Worm (Caenorhabditis elegans) whole organism, young adult: ENCODE results near the gene F49E8.8.

ENCODE experiments used
- B0261.1 ChIP-seq: sonication (generic microtip); optimal IDR thresholded peaks from 2 replicates; lab custom pipeline; 2016; ENCODE audit warnings: mild to moderate bottlenecking, missing genetic modification characterization, moderate library complexity, missing compliant biosample characterization
- B0336.3 ChIP-seq: fragments of 200-800 bp; sonication (Bioruptor generic); IDR thresholded peaks from 2 replicates; pipeline ENCODE4 v1.3.6; 2022; ENCODE audit warnings: missing genetic modification characterization, missing compliant biosample characterization
- D2030.7 ChIP-seq: fragments of 200-800 bp; sonication (Bioruptor generic); IDR thresholded peaks from 2 replicates; pipeline ENCODE4 v1.3.6; 2022; ENCODE audit warnings: missing genetic modification reagents, missing genetic modification characterization, missing compliant biosample characterization
- F10E7.11 ChIP-seq: sonication (generic microtip); optimal IDR thresholded peaks from 2 replicates; lab custom pipeline; 2017; ENCODE audit warnings: mild to moderate bottlenecking, missing genetic modification characterization, moderate library complexity, missing compliant biosample characterization
- F23B12.7 ChIP-seq: sonication (generic microtip); optimal IDR thresholded peaks from 2 replicates; lab custom pipeline; 2017; ENCODE audit warnings: missing genetic modification characterization, mild to moderate bottlenecking, missing compliant biosample characterization, antibody characterized with exemption, moderate library complexity; ENCODE audit not compliant: insufficient read depth
- F37B4.10 ChIP-seq: fragments of 200-800 bp; sonication (Bioruptor generic); IDR thresholded peaks from 2 replicates; pipeline ENCODE4 v1.3.6; 2022; ENCODE audit warnings: missing genetic modification characterization, missing compliant biosample characterization
- F52B5.7 ChIP-seq: sonication (generic microtip); optimal IDR thresholded peaks from 2 replicates; lab custom pipeline; 2016; ENCODE audit warnings: mild to moderate bottlenecking, missing genetic modification characterization, missing compliant biosample characterization
- F55B11.4 ChIP-seq: sonication (generic microtip); optimal IDR thresholded peaks from 2 replicates; lab custom pipeline; 2016; ENCODE audit warnings: missing compliant biosample characterization, missing genetic modification characterization, borderline replicate concordance; ENCODE audit not compliant: insufficient read depth
- F57C9.4 ChIP-seq: sonication (generic microtip); optimal IDR thresholded peaks from 2 replicates; lab custom pipeline; 2017; ENCODE audit warnings: mild to moderate bottlenecking, missing genetic modification characterization, missing compliant biosample characterization
- K11D2.4 ChIP-seq: fragments of 200-800 bp; sonication (Bioruptor generic); IDR thresholded peaks from 2 replicates; pipeline ENCODE4 v1.3.6; 2022; ENCODE audit warnings: missing genetic modification reagents, missing genetic modification characterization, missing compliant biosample characterization
- T26A5.8 ChIP-seq: sonication (generic microtip); optimal IDR thresholded peaks from 2 replicates; lab custom pipeline; 2016; ENCODE audit warnings: missing genetic modification characterization, missing compliant biosample characterization
- Y53F4B.3 ChIP-seq: fragments of 200-800 bp; sonication (Bioruptor generic); IDR thresholded peaks from 2 replicates; pipeline ENCODE4 v1.3.6; 2022; ENCODE audit warnings: missing genetic modification reagents, missing genetic modification characterization, missing compliant biosample characterization
- Y53G8AR.9 ChIP-seq: fragments of 200-800 bp; sonication (Bioruptor generic); conservative IDR thresholded peaks from 2 replicates; pipeline ENCODE4 v1.3.6; 2022; ENCODE audit warnings: missing genetic modification reagents, missing genetic modification characterization, missing compliant biosample characterization
- Y95B8A.8 ChIP-seq: fragments of 200-800 bp; sonication (Bioruptor generic); IDR thresholded peaks from 2 replicates; pipeline ENCODE4 v1.3.6; 2022; ENCODE audit warnings: missing genetic modification reagents, missing genetic modification characterization, missing compliant biosample characterization
- akir-1 ChIP-seq: fragments of 200-800 bp; sonication (Bioruptor generic); optimal IDR thresholded peaks from 2 replicates; lab custom pipeline; 2018; ENCODE audit warnings: mild to moderate bottlenecking, missing genetic modification characterization, moderate library complexity, missing compliant biosample characterization
- ama-1 ChIP-seq, 3 experiments: fragments of 150-350 bp in 1 of 3; sonication (generic microtip) in 2 of 3; optimal IDR thresholded peaks; 2 replicates each; lab custom pipeline; 2014 to 2018; ENCODE audit warnings: missing biosample characterization in 2 of 3, missing genetic modification characterization in 2 of 3, missing genetic modification reagents in 2 of 3
- attf-5 ChIP-seq: fragments of 200-800 bp; sonication (Bioruptor generic); optimal IDR thresholded peaks from 2 replicates; lab custom pipeline; 2018; ENCODE audit warnings: mild to moderate bottlenecking, missing genetic modification characterization, missing compliant biosample characterization
- cebp-2 ChIP-seq: fragments of 200-800 bp; sonication (Bioruptor generic); IDR thresholded peaks from 2 replicates; pipeline ENCODE4 v1.3.6; 2022; ENCODE audit warnings: missing genetic modification characterization, missing compliant biosample characterization
- ceh-100 ChIP-seq: fragments of 200-800 bp; sonication (Bioruptor generic); IDR thresholded peaks from 2 replicates; pipeline ENCODE4 v1.3.6; 2022; ENCODE audit warnings: missing genetic modification reagents, missing genetic modification characterization, missing compliant biosample characterization
- ceh-27 ChIP-seq: fragments of 200-800 bp; sonication (Bioruptor generic); optimal IDR thresholded peaks from 2 replicates; lab custom pipeline; 2018; ENCODE audit warnings: mild to moderate bottlenecking, missing genetic modification characterization, moderate library complexity, missing compliant biosample characterization
- ceh-91 ChIP-seq: fragments of 200-800 bp; sonication (Bioruptor generic); IDR thresholded peaks from 2 replicates; pipeline ENCODE4 v1.3.6; 2022; ENCODE audit warnings: missing genetic modification reagents, missing genetic modification characterization, missing compliant biosample characterization
- chd-7 ChIP-seq: sonication (generic microtip); optimal IDR thresholded peaks from 2 replicates; lab custom pipeline; 2016; ENCODE audit warnings: mild to moderate bottlenecking, missing genetic modification characterization, moderate library complexity, missing compliant biosample characterization
- egl-18 ChIP-seq: fragments of 200-800 bp; sonication (Bioruptor generic); IDR thresholded peaks from 2 replicates; pipeline ENCODE4 v1.3.6; 2022; ENCODE audit warnings: missing genetic modification reagents, missing genetic modification characterization, missing compliant biosample characterization
- egl-44 ChIP-seq: fragments of 200-800 bp; sonication (Bioruptor generic); IDR thresholded peaks from 2 replicates; pipeline ENCODE4 v1.3.6; 2022; ENCODE audit warnings: missing genetic modification reagents, missing genetic modification characterization, missing compliant biosample characterization
- egrh-3 ChIP-seq: fragments of 200-800 bp; sonication (Bioruptor generic); IDR thresholded peaks from 2 replicates; pipeline ENCODE4 v1.3.6; 2022; ENCODE audit warnings: missing genetic modification reagents, missing genetic modification characterization, missing compliant biosample characterization
- ekl-4 ChIP-seq: fragments of 200-800 bp; sonication (Bioruptor generic); IDR thresholded peaks from 2 replicates; pipeline ENCODE4 v1.3.6; 2022; ENCODE audit warnings: missing genetic modification reagents, missing genetic modification characterization, missing compliant biosample characterization
- ets-4 ChIP-seq: fragments of 200-800 bp; sonication (Bioruptor generic); optimal IDR thresholded peaks from 2 replicates; lab custom pipeline; 2018; ENCODE audit warnings: mild to moderate bottlenecking, missing genetic modification characterization, missing compliant biosample characterization
- fkh-3 ChIP-seq: sonication (generic microtip); optimal IDR thresholded peaks from 2 replicates; lab custom pipeline; 2016; ENCODE audit warnings: mild to moderate bottlenecking, missing genetic modification characterization, missing compliant biosample characterization
- gei-17 ChIP-seq: fragments of 200-800 bp; sonication (Bioruptor generic); optimal IDR thresholded peaks from 2 replicates; lab custom pipeline; 2018; ENCODE audit warnings: mild to moderate bottlenecking, missing genetic modification characterization, missing compliant biosample characterization
- him-1 ChIP-seq: sonication (generic microtip); optimal IDR thresholded peaks from 2 replicates; lab custom pipeline; 2016; ENCODE audit warnings: missing genotype, missing genetic modification reagents, missing genetic modification characterization, missing compliant biosample characterization
- hlh-12 ChIP-seq: sonication (generic microtip); optimal IDR thresholded peaks from 2 replicates; lab custom pipeline; 2016; ENCODE audit warnings: missing genetic modification characterization, missing compliant biosample characterization
- hmg-1.2 ChIP-seq: fragments of 200-800 bp; sonication (Bioruptor generic); IDR thresholded peaks from 2 replicates; pipeline ENCODE4 v1.3.6; 2022; ENCODE audit warnings: missing genetic modification reagents, missing genetic modification characterization, missing compliant biosample characterization
- hmg-20 ChIP-seq: fragments of 200-800 bp; sonication (Bioruptor generic); IDR thresholded peaks from 2 replicates; pipeline ENCODE4 v1.3.6; 2022; ENCODE audit warnings: missing genetic modification reagents, missing genetic modification characterization, missing compliant biosample characterization
- hsf-1 ChIP-seq: fragments of 200-800 bp; sonication (Bioruptor generic); IDR thresholded peaks from 2 replicates; pipeline ENCODE4 v1.3.6; 2022; ENCODE audit warnings: missing genetic modification reagents, missing genetic modification characterization, missing compliant biosample characterization
- let-526 ChIP-seq: fragments of 200-800 bp; sonication (Bioruptor generic); IDR thresholded peaks from 2 replicates; pipeline ENCODE4 v1.3.6; 2022; ENCODE audit warnings: missing genetic modification reagents, missing genetic modification characterization, missing compliant biosample characterization
- lin-26 ChIP-seq: fragments of 200-800 bp; sonication (Bioruptor generic); IDR thresholded peaks from 2 replicates; pipeline ENCODE4 v1.3.6; 2022; ENCODE audit warnings: missing genetic modification reagents, missing genetic modification characterization, missing compliant biosample characterization
- lin-40 ChIP-seq: sonication (generic microtip); optimal IDR thresholded peaks from 2 replicates; lab custom pipeline; 2016; ENCODE audit warnings: missing genetic modification characterization, mild to moderate bottlenecking, missing compliant biosample characterization, missing genotype, missing genetic modification reagents
- lin-54 ChIP-seq: fragments of 200-800 bp; sonication (Bioruptor generic); optimal IDR thresholded peaks from 2 replicates; lab custom pipeline; 2018; ENCODE audit warnings: mild to moderate bottlenecking, missing genetic modification characterization, missing compliant biosample characterization
- lsl-1 ChIP-seq: fragments of 200-800 bp; sonication (Bioruptor generic); optimal IDR thresholded peaks from 2 replicates; lab custom pipeline; 2018; ENCODE audit warnings: mild to moderate bottlenecking, missing genetic modification characterization, moderate library complexity, missing compliant biosample characterization
- mcd-1 ChIP-seq: fragments of 200-800 bp; sonication (Bioruptor generic); IDR thresholded peaks from 2 replicates; pipeline ENCODE4 v1.3.6; 2022; ENCODE audit warnings: missing genetic modification reagents, missing genetic modification characterization, missing compliant biosample characterization
- mxl-1 ChIP-seq: sonication (generic microtip); optimal IDR thresholded peaks from 2 replicates; lab custom pipeline; 2016; ENCODE audit warnings: missing genetic modification characterization, missing compliant biosample characterization
- nfya-2 ChIP-seq: fragments of 200-800 bp; sonication (Bioruptor generic); IDR thresholded peaks from 2 replicates; pipeline ENCODE4 v1.3.6; 2022; ENCODE audit warnings: missing genetic modification reagents, missing genetic modification characterization, missing compliant biosample characterization
- nhr-120 ChIP-seq: fragments of 200-800 bp; sonication (Bioruptor generic); IDR thresholded peaks from 2 replicates; pipeline ENCODE4 v1.3.6; 2022; ENCODE audit warnings: missing genetic modification characterization, missing compliant biosample characterization
- nhr-179 ChIP-seq: sonication (generic microtip); optimal IDR thresholded peaks from 2 replicates; lab custom pipeline; 2016; ENCODE audit warnings: mild to moderate bottlenecking, missing genetic modification characterization, missing compliant biosample characterization
- pbrm-1 ChIP-seq: fragments of 200-800 bp; sonication (Bioruptor generic); IDR thresholded peaks from 2 replicates; pipeline ENCODE4 v1.3.6; 2022; ENCODE audit warnings: missing genetic modification reagents, missing genetic modification characterization, missing compliant biosample characterization
- sptf-2 ChIP-seq: fragments of 200-800 bp; sonication (Bioruptor generic); optimal IDR thresholded peaks from 2 replicates; lab custom pipeline; 2018; ENCODE audit warnings: mild to moderate bottlenecking, missing genetic modification characterization, missing compliant biosample characterization
- ztf-25 ChIP-seq: fragments of 200-800 bp; sonication (Bioruptor generic); IDR thresholded peaks from 2 replicates; pipeline ENCODE4 v1.3.6; 2022; ENCODE audit warnings: missing genetic modification reagents, missing genetic modification characterization, missing compliant biosample characterization
- ztf-28 ChIP-seq: fragments of 200-800 bp; sonication (Bioruptor generic); IDR thresholded peaks from 2 replicates; pipeline ENCODE4 v1.3.6; 2022; ENCODE audit warnings: missing genetic modification reagents, missing genetic modification characterization, missing compliant biosample characterization

F49E8.8 gene

ce11 chrIV:7507841-7508509, 48.5 kb upstream of the F49E8.8 start, which contains the start of the genes vdac-1 and R05G6.5 (continued):
- TF ChIP-seq F23B12.7 (tag; lab: Kevin White, UChicago): peak; percentile 25
- TF ChIP-seq cebp-2 (GFP tag; lab: Robert Waterston, UW): no peak
- TF ChIP-seq ets-4 (GFP tag; lab: Kevin White, UChicago): peak; percentile 48
- TF ChIP-seq F55B11.4: no peak
- TF ChIP-seq gei-17 (GFP tag; lab: Kevin White, UChicago): no peak
- no peak for TF ChIP-seq nfya-2 (GFP tag; lab: Robert Waterston, UW)
- TF ChIP-seq T26A5.8 (tag; lab: Kevin White, UChicago): no peak
- no peak for TF ChIP-seq ama-1 (optimal IDR thresholded peaks at IDR 0.05; lab: Kevin White, UChicago)
- TF ChIP-seq ama-1 (GFP tag; optimal IDR thresholded peaks at IDR 0.05; lab: Kevin White, UChicago): no peak
- no peak for TF ChIP-seq Y53F4B.3 (GFP tag; lab: Robert Waterston, UW)
- TF ChIP-seq mcd-1 (GFP tag; lab: Robert Waterston, UW): peak; percentile 75
- no peak for TF ChIP-seq hmg-20
- no peak for TF ChIP-seq hlh-12
- TF ChIP-seq nhr-120 (GFP tag; lab: Robert Waterston, UW): no peak
- no peak for TF ChIP-seq F10E7.11 (tag; lab: Kevin White, UChicago)
- TF ChIP-seq attf-5: peak; percentile 80
- no peak for TF ChIP-seq egl-44 (GFP tag; lab: Robert Waterston, UW)
- TF ChIP-seq ceh-91 (GFP tag; lab: Robert Waterston, UW): no peak
- TF ChIP-seq fkh-3: no peak
- peak; percentile 81 for TF ChIP-seq lin-54 (GFP tag; lab: Kevin White, UChicago)
- TF ChIP-seq B0336.3 (GFP tag; lab: Robert Waterston, UW): peak; percentile 75
- TF ChIP-seq ekl-4 (GFP tag; lab: Robert Waterston, UW): peak; percentile 87
- TF ChIP-seq let-526 (GFP tag; lab: Robert Waterston, UW): no peak
- no peak for TF ChIP-seq ztf-25 (GFP tag; lab: Robert Waterston, UW)
- TF ChIP-seq ceh-100 (GFP tag; lab: Robert Waterston, UW): 0 out of 2 replicates have a peak, but pooled peaks have one; percentile 40
- peak; percentile 86 for TF ChIP-seq Y53G8AR.9 (GFP tag; lab: Robert Waterston, UW)
- TF ChIP-seq hsf-1 (GFP tag; lab: Robert Waterston, UW): 0 out of 2 replicates have a peak, but pooled peaks have one; percentile 54
- TF ChIP-seq D2030.7 (GFP tag; lab: Robert Waterston, UW): no peak
- TF ChIP-seq ceh-27 (GFP tag; lab: Kevin White, UChicago): peak; percentile 79
- peak; percentile 92 for TF ChIP-seq hmg-1.2
- TF ChIP-seq egl-18 (GFP tag; lab: Robert Waterston, UW): no peak
- TF ChIP-seq Y95B8A.8 (GFP tag; lab: Robert Waterston, UW): peak; percentile 76
- TF ChIP-seq nhr-179: no peak
- no peak for TF ChIP-seq him-1 (tag; lab: Kevin White, UChicago)
- TF ChIP-seq B0261.1 (tag; lab: Kevin White, UChicago): no peak
- peak; percentile 68 for TF ChIP-seq lin-40 (tag; lab: Kevin White, UChicago)
- TF ChIP-seq F52B5.7 (tag; lab: Kevin White, UChicago): peak; percentile 35
- peak; percentile 54; the same call in 1 of the 2 replicates for TF ChIP-seq K11D2.4 (GFP tag; lab: Robert Waterston, UW)
- no peak for TF ChIP-seq lin-26 (GFP tag; lab: Robert Waterston, UW)
- TF ChIP-seq akir-1: no peak
- no peak for TF ChIP-seq mxl-1 (tag; lab: Kevin White, UChicago)
- no peak for TF ChIP-seq sptf-2
- peak; percentile 42 for TF ChIP-seq chd-7 (tag; lab: Kevin White, UChicago)
- 0 out of 2 replicates have a peak, but pooled peaks have one; percentile 8 for TF ChIP-seq egrh-3 (GFP tag; lab: Robert Waterston, UW)
- TF ChIP-seq F57C9.4 (tag; lab: Kevin White, UChicago): no peak
- no peak for TF ChIP-seq ztf-28 (GFP tag; lab: Robert Waterston, UW)
- TF ChIP-seq pbrm-1 (GFP tag; lab: Robert Waterston, UW): 0 out of 2 replicates have a peak, but pooled peaks have one; percentile 55
- no peak for TF ChIP-seq F37B4.10
- TF ChIP-seq lsl-1 (GFP tag; lab: Kevin White, UChicago): no peak
